Fruit fly (Drosophila melanogaster): ENCODE data around the gene nSyb.

The nSyb gene

dm6 chr3L:1637652-1638051 is at the start of gene nSyb:
Gene nSyb, minus strand, starts transcription at chr3L:1637752.
- no peak for TF ChIP-seq noc (tag; optimal IDR thresholded peaks at IDR 0.05)

dm6 chr3L:1683091-1683490 is 45.5 kb upstream of the nSyb start:
- no peak for TF ChIP-seq noc (tag; optimal IDR thresholded peaks at IDR 0.05)

- no peak for TF ChIP-seq noc (tag; optimal IDR thresholded peaks at IDR 0.05)
Observed at dm6 chr3L:1679394-1679793, 41.8 kb upstream of the nSyb start.

- TF ChIP-seq noc (tag; optimal IDR thresholded peaks at IDR 0.05) = no peak
Observed at dm6 chr3L:1676222-1676621, 38.7 kb upstream of the nSyb start.

- peak; percentile 17 for TF ChIP-seq noc (tag; optimal IDR thresholded peaks at IDR 0.05)
Observed at dm6 chr3L:1675242-1675641, 37.7 kb upstream of the nSyb start.

- TF ChIP-seq noc (tag; optimal IDR thresholded peaks at IDR 0.05) = no peak
Observed at dm6 chr3L:1674381-1674780, 36.8 kb upstream of the nSyb start, which contains the start of gene CG7991. Gene CG7991, plus strand, starts transcription at chr3L:1674709.

dm6 chr3L:1672627-1673026 is 35.1 kb upstream of the nSyb start, which contains the start of gene CG13930:
Gene CG13930, minus strand, starts transcription at chr3L:1672727.
- TF ChIP-seq noc (tag; optimal IDR thresholded peaks at IDR 0.05) = no peak

- TF ChIP-seq noc (tag; optimal IDR thresholded peaks at IDR 0.05) = no peak
Observed at dm6 chr3L:1670008-1670407, 32.5 kb upstream of the nSyb start, which contains the start of gene RabX5. Gene RabX5, minus strand, starts transcription at chr3L:1670108.

- peak; percentile 78 for TF ChIP-seq noc (tag; optimal IDR thresholded peaks at IDR 0.05)
Observed at dm6 chr3L:1668504-1668903, 31.0 kb upstream of the nSyb start, which contains the start of gene RpL23A. Gene RpL23A, minus strand, starts transcription at chr3L:1668654.

dm6 chr3L:1667423-1667822 is 29.9 kb upstream of the nSyb start:
- no peak for TF ChIP-seq noc (tag; optimal IDR thresholded peaks at IDR 0.05)

dm6 chr3L:1665544-1665943 is 28.0 kb upstream of the nSyb start:
- no peak for TF ChIP-seq noc (tag; optimal IDR thresholded peaks at IDR 0.05)

- TF ChIP-seq noc (tag; optimal IDR thresholded peaks at IDR 0.05) = no peak
Observed at dm6 chr3L:1664876-1665275, 27.3 kb upstream of the nSyb start, which contains the start of the genes Srrm234 and CG7974. Gene Srrm234, minus strand, starts transcription at chr3L:1665064. Gene CG7974, plus strand, starts transcription at chr3L:1665138.

- TF ChIP-seq noc (tag; optimal IDR thresholded peaks at IDR 0.05) = no peak
Observed at dm6 chr3L:1664205-1664604, 26.7 kb upstream of the nSyb start.

dm6 chr3L:1663531-1663930 is 26.0 kb upstream of the nSyb start:
- TF ChIP-seq noc (tag; optimal IDR thresholded peaks at IDR 0.05) = no peak

dm6 chr3L:1661738-1662370 is 24.3 kb upstream of the nSyb start:
- TF ChIP-seq noc (tag; optimal IDR thresholded peaks at IDR 0.05) = no peak

- no peak for TF ChIP-seq noc (tag; optimal IDR thresholded peaks at IDR 0.05)
Observed at dm6 chr3L:1653752-1654151, 16.2 kb upstream of the nSyb start.

- no peak for TF ChIP-seq noc (tag; optimal IDR thresholded peaks at IDR 0.05)
Observed at dm6 chr3L:1652700-1653200, 15.2 kb upstream of the nSyb start, which contains the start of the genes CG7970 and Vta1. Gene CG7970, plus strand, starts transcription at chr3L:1652750. Gene Vta1, minus strand, starts transcription at chr3L:1652900.
